Worm (Caenorhabditis elegans) whole organism, young adult: ENCODE measurements around the gene F32D8.11.

Source experiments
- B0035.1 ChIP-seq: sonication (generic microtip); optimal IDR thresholded peaks from 2 replicates; lab custom pipeline; 2016; ENCODE audit warnings: missing genetic modification characterization, mild to moderate bottlenecking, missing compliant biosample characterization, missing genotype, missing genetic modification reagents
- F23B12.7 ChIP-seq: sonication (generic microtip); optimal IDR thresholded peaks from 2 replicates; lab custom pipeline; 2017; ENCODE audit warnings: missing genetic modification characterization, mild to moderate bottlenecking, missing compliant biosample characterization, antibody characterized with exemption, moderate library complexity; ENCODE audit not compliant: insufficient read depth
- F33H1.4 ChIP-seq: fragments of 200-800 bp; sonication (Bioruptor generic); IDR thresholded peaks from 2 replicates; pipeline ENCODE4 v1.3.6; 2022; ENCODE audit warnings: missing genetic modification reagents, missing genetic modification characterization, missing compliant biosample characterization
- F37B4.10 ChIP-seq: fragments of 200-800 bp; sonication (Bioruptor generic); IDR thresholded peaks from 2 replicates; pipeline ENCODE4 v1.3.6; 2022; ENCODE audit warnings: missing genetic modification characterization, missing compliant biosample characterization
- F39B2.1 ChIP-seq: fragments of 200-800 bp; sonication (Bioruptor generic); IDR thresholded peaks from 2 replicates; pipeline ENCODE4 v1.3.6; 2022; ENCODE audit warnings: missing genetic modification reagents, missing genetic modification characterization, missing compliant biosample characterization
- F57C9.4 ChIP-seq: sonication (generic microtip); optimal IDR thresholded peaks from 2 replicates; lab custom pipeline; 2017; ENCODE audit warnings: mild to moderate bottlenecking, missing genetic modification characterization, missing compliant biosample characterization
- K11D2.4 ChIP-seq: fragments of 200-800 bp; sonication (Bioruptor generic); IDR thresholded peaks from 2 replicates; pipeline ENCODE4 v1.3.6; 2022; ENCODE audit warnings: missing genetic modification reagents, missing genetic modification characterization, missing compliant biosample characterization
- T07F8.4 ChIP-seq: sonication (generic microtip); optimal IDR thresholded peaks from 2 replicates; lab custom pipeline; 2016; ENCODE audit warnings: mild to moderate bottlenecking, missing genetic modification characterization, moderate library complexity, missing compliant biosample characterization
- Y53F4B.3 ChIP-seq: fragments of 200-800 bp; sonication (Bioruptor generic); IDR thresholded peaks from 2 replicates; pipeline ENCODE4 v1.3.6; 2022; ENCODE audit warnings: missing genetic modification reagents, missing genetic modification characterization, missing compliant biosample characterization
- Y56A3A.18 ChIP-seq: fragments of 200-800 bp; sonication (Bioruptor generic); IDR thresholded peaks from 2 replicates; pipeline ENCODE4 v1.3.6; 2022; ENCODE audit warnings: missing genetic modification reagents, missing genetic modification characterization, missing compliant biosample characterization
- ama-1 ChIP-seq, 3 experiments: fragments of 150-350 bp in 1 of 3; sonication (generic microtip) in 2 of 3; optimal IDR thresholded peaks; 2 replicates each; lab custom pipeline; 2014 to 2018; ENCODE audit warnings: missing biosample characterization in 2 of 3, missing genetic modification characterization in 2 of 3, missing genetic modification reagents in 2 of 3
- bed-2 ChIP-seq: fragments of 200-800 bp; sonication (Bioruptor generic); IDR thresholded peaks from 2 replicates; pipeline ENCODE4 v1.3.6; 2022; ENCODE audit warnings: missing genetic modification reagents, missing genetic modification characterization, missing compliant biosample characterization
- cebp-2 ChIP-seq: fragments of 200-800 bp; sonication (Bioruptor generic); IDR thresholded peaks from 2 replicates; pipeline ENCODE4 v1.3.6; 2022; ENCODE audit warnings: missing genetic modification characterization, missing compliant biosample characterization
- ceh-100 ChIP-seq: fragments of 200-800 bp; sonication (Bioruptor generic); IDR thresholded peaks from 2 replicates; pipeline ENCODE4 v1.3.6; 2022; ENCODE audit warnings: missing genetic modification reagents, missing genetic modification characterization, missing compliant biosample characterization
- ceh-27 ChIP-seq: fragments of 200-800 bp; sonication (Bioruptor generic); optimal IDR thresholded peaks from 2 replicates; lab custom pipeline; 2018; ENCODE audit warnings: mild to moderate bottlenecking, missing genetic modification characterization, moderate library complexity, missing compliant biosample characterization
- ceh-91 ChIP-seq: fragments of 200-800 bp; sonication (Bioruptor generic); IDR thresholded peaks from 2 replicates; pipeline ENCODE4 v1.3.6; 2022; ENCODE audit warnings: missing genetic modification reagents, missing genetic modification characterization, missing compliant biosample characterization
- chd-7 ChIP-seq: sonication (generic microtip); optimal IDR thresholded peaks from 2 replicates; lab custom pipeline; 2016; ENCODE audit warnings: mild to moderate bottlenecking, missing genetic modification characterization, moderate library complexity, missing compliant biosample characterization
- dox-1 ChIP-seq: fragments of 200-800 bp; sonication (Bioruptor generic); IDR thresholded peaks from 2 replicates; pipeline ENCODE4 v1.3.6; 2022; ENCODE audit warnings: missing genetic modification reagents, missing genetic modification characterization, missing compliant biosample characterization
- efl-1 ChIP-seq: fragments of 150-350 bp; optimal IDR thresholded peaks from 2 replicates; lab custom pipeline; 2014; ENCODE audit warnings: missing biosample characterization, missing genetic modification reagents, missing genetic modification characterization
- egl-44 ChIP-seq: fragments of 200-800 bp; sonication (Bioruptor generic); IDR thresholded peaks from 2 replicates; pipeline ENCODE4 v1.3.6; 2022; ENCODE audit warnings: missing genetic modification reagents, missing genetic modification characterization, missing compliant biosample characterization
- egrh-3 ChIP-seq: fragments of 200-800 bp; sonication (Bioruptor generic); IDR thresholded peaks from 2 replicates; pipeline ENCODE4 v1.3.6; 2022; ENCODE audit warnings: missing genetic modification reagents, missing genetic modification characterization, missing compliant biosample characterization
- hrde-1 ChIP-seq: sonication (generic microtip); optimal IDR thresholded peaks from 2 replicates; lab custom pipeline; 2016; ENCODE audit warnings: missing genetic modification characterization, mild to moderate bottlenecking, missing compliant biosample characterization, moderate library complexity, missing genotype, missing genetic modification reagents, borderline replicate concordance
- lin-35 ChIP-seq, 3 experiments: fragments of 150-350 bp in 2 of 3; sonication (generic microtip) in 1 of 3; optimal IDR thresholded peaks; 2 replicates each; lab custom pipeline; 2014 to 2018; ENCODE audit warnings: missing biosample characterization in 3 of 3, missing genetic modification characterization in 3 of 3, missing genetic modification reagents in 3 of 3
- lin-40 ChIP-seq: sonication (generic microtip); optimal IDR thresholded peaks from 2 replicates; lab custom pipeline; 2016; ENCODE audit warnings: missing genetic modification characterization, mild to moderate bottlenecking, missing compliant biosample characterization, missing genotype, missing genetic modification reagents
- lin-54 ChIP-seq: fragments of 200-800 bp; sonication (Bioruptor generic); optimal IDR thresholded peaks from 2 replicates; lab custom pipeline; 2018; ENCODE audit warnings: mild to moderate bottlenecking, missing genetic modification characterization, missing compliant biosample characterization
- lsy-27 ChIP-seq: sonication (generic microtip); optimal IDR thresholded peaks from 2 replicates; lab custom pipeline; 2017; ENCODE audit warnings: missing genetic modification characterization, mild to moderate bottlenecking, missing compliant biosample characterization, antibody characterized with exemption, missing genotype, borderline replicate concordance; ENCODE audit not compliant: insufficient read depth
- madf-6 ChIP-seq: fragments of 200-800 bp; sonication (Bioruptor generic); IDR thresholded peaks from 2 replicates; pipeline ENCODE4 v1.3.6; 2022; ENCODE audit warnings: missing genetic modification reagents, missing genetic modification characterization, missing compliant biosample characterization
- mcd-1 ChIP-seq: fragments of 200-800 bp; sonication (Bioruptor generic); IDR thresholded peaks from 2 replicates; pipeline ENCODE4 v1.3.6; 2022; ENCODE audit warnings: missing genetic modification reagents, missing genetic modification characterization, missing compliant biosample characterization
- mel-28 ChIP-seq: sonication (generic microtip); optimal IDR thresholded peaks from 2 replicates; lab custom pipeline; 2016; ENCODE audit warnings: borderline replicate concordance, mild to moderate bottlenecking, missing genetic modification characterization, missing compliant biosample characterization
- mes-4 ChIP-seq: sonication (generic microtip); optimal IDR thresholded peaks from 2 replicates; lab custom pipeline; 2016; ENCODE audit warnings: missing genotype, missing genetic modification characterization, missing compliant biosample characterization
- mxl-1 ChIP-seq: sonication (generic microtip); optimal IDR thresholded peaks from 2 replicates; lab custom pipeline; 2016; ENCODE audit warnings: missing genetic modification characterization, missing compliant biosample characterization
- nfya-1 ChIP-seq: sonication (generic microtip); optimal IDR thresholded peaks from 2 replicates; lab custom pipeline; 2017; ENCODE audit warnings: antibody characterized with exemption, missing compliant biosample characterization, missing genetic modification characterization, borderline replicate concordance; ENCODE audit not compliant: insufficient read depth
- nfya-2 ChIP-seq: fragments of 200-800 bp; sonication (Bioruptor generic); IDR thresholded peaks from 2 replicates; pipeline ENCODE4 v1.3.6; 2022; ENCODE audit warnings: missing genetic modification reagents, missing genetic modification characterization, missing compliant biosample characterization
- pha-4 ChIP-seq: fragments of 150-350 bp; sonication (generic microtip); optimal IDR thresholded peaks from 2 replicates; lab custom pipeline; 2014; ENCODE audit warnings: missing biosample characterization, missing genetic modification reagents, missing genetic modification characterization
- repo-1 ChIP-seq: sonication (generic microtip); optimal IDR thresholded peaks from 2 replicates; lab custom pipeline; 2017; ENCODE audit warnings: mild to moderate bottlenecking, missing genetic modification characterization, missing compliant biosample characterization
- sdz-38 ChIP-seq: sonication (generic microtip); optimal IDR thresholded peaks from 2 replicates; lab custom pipeline; 2016; ENCODE audit warnings: missing genotype, missing genetic modification characterization, missing compliant biosample characterization
- snpc-4 ChIP-seq, 5 experiments: fragments of 150-350 bp in 1 of 5; sonication (generic microtip) in 4 of 5; optimal IDR thresholded peaks; 2 replicates each; lab custom pipeline; 2014 to 2018; ENCODE audit warnings: missing genetic modification characterization in 5 of 5, missing biosample characterization in 3 of 5, antibody characterized with exemption in 2 of 5, mild to moderate bottlenecking in 2 of 5, missing compliant biosample characterization in 2 of 5, missing genotype in 2 of 5, moderate library complexity in 2 of 5, missing genetic modification reagents in 1 of 5
- sptf-2 ChIP-seq: fragments of 200-800 bp; sonication (Bioruptor generic); optimal IDR thresholded peaks from 2 replicates; lab custom pipeline; 2018; ENCODE audit warnings: mild to moderate bottlenecking, missing genetic modification characterization, missing compliant biosample characterization
- tbp1 ChIP-seq: fragments of 200-800 bp; sonication (Bioruptor generic); optimal IDR thresholded peaks from 2 replicates; lab custom pipeline; 2018; ENCODE audit warnings: mild to moderate bottlenecking, missing genetic modification characterization, missing compliant biosample characterization
- zfh-2 ChIP-seq: fragments of 200-800 bp; sonication (Bioruptor generic); conservative IDR thresholded peaks from 2 replicates; pipeline ENCODE4 v1.3.6; 2022; ENCODE audit warnings: missing genetic modification reagents, missing genetic modification characterization, missing compliant biosample characterization
- ztf-25 ChIP-seq: fragments of 200-800 bp; sonication (Bioruptor generic); IDR thresholded peaks from 2 replicates; pipeline ENCODE4 v1.3.6; 2022; ENCODE audit warnings: missing genetic modification reagents, missing genetic modification characterization, missing compliant biosample characterization

F32D8.11 gene

ce11 chrV:10909959-10910358 lies 21.0 kb upstream of the F32D8.11 start:
- no peak for TF ChIP-seq egl-44 (GFP tag; lab: Robert Waterston, UW)
- TF ChIP-seq nfya-2 (GFP tag; lab: Robert Waterston, UW), result no peak
- TF ChIP-seq F33H1.4 (GFP tag; lab: Robert Waterston, UW), result no peak
- no peak for TF ChIP-seq lin-40 (tag; lab: Kevin White, UChicago)
- no peak for TF ChIP-seq mes-4 (tag; lab: Kevin White, UChicago)
- TF ChIP-seq bed-2 (GFP tag; lab: Robert Waterston, UW), result no peak
- no peak for TF ChIP-seq Y53F4B.3 (GFP tag; lab: Robert Waterston, UW)
- TF ChIP-seq egrh-3 (GFP tag; lab: Robert Waterston, UW), result no peak
- TF ChIP-seq madf-6 (GFP tag; lab: Robert Waterston, UW), result no peak
- TF ChIP-seq pha-4 (tag; lab: Kevin White, UChicago), result no peak
- no peak for TF ChIP-seq nfya-1 (tag; lab: Kevin White, UChicago)
- no peak for TF ChIP-seq F39B2.1 (GFP tag; lab: Robert Waterston, UW)
- TF ChIP-seq, all 124 proteins: peak for 0

DNA sequence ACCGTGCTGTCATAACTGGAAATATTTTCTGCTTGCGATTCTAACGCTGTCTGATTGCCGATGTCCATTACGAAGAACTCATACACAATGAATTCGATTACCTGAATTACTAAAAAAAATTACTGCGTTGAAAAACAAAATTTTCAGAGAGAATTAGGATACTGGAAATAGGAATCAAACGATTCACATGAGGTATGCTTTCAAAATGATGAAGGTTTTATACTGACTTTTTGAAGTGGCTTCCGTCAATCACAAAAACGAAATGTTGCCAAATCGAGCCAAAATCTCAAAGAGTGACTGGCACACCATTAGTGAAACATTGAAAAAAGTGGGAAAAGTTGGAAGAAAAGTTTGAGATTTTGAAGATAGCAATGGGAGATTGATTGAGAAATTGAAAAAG lies 20.1 kb upstream of the F32D8.11 start, which contains the start of gene zzz-1:
Gene zzz-1, minus strand, starts transcription at position 101 of the 400 bp plus-strand sequence.
- TF ChIP-seq zfh-2 (GFP tag; lab: Robert Waterston, UW) (no peak), Y56A3A.18 (GFP tag; lab: Robert Waterston, UW) (no peak), ceh-91 (GFP tag; lab: Robert Waterston, UW) (no peak), hrde-1 (tag; lab: Kevin White, UChicago) (no peak), efl-1 (GFP tag; lab: Kevin White, UChicago) (no peak), ceh-100 (no peak), mel-28 (tag; lab: Kevin White, UChicago) (no peak), mcd-1 (GFP tag; lab: Robert Waterston, UW) (no peak), K11D2.4 (no peak), lin-54 (GFP tag; lab: Kevin White, UChicago) (no peak), F57C9.4 (no peak), B0035.1 (no peak), chd-7 (no peak), tbp1 (no peak), mxl-1 (tag; lab: Kevin White, UChicago) (no peak), sdz-38 (tag; lab: Kevin White, UChicago) (no peak)

DNA sequence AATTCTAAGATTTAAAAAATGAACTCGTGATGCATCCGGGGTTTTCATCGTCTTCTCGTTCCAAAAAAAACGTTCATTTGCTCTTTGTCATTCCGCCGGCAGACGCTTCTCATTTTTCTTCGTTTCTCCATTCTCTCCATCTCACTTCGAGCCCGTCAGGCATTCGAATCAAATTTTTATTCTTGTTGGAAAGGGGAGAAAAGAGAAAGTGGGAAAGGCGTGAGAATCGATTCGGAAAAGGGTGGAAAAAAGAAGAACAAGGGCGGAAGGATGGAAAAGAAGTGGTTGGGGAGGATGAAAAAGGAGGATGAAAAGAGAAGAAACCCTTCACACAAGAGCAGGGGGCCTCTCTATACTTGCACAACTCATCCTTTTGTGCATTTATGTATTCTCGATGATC lies 15.9 kb upstream of the F32D8.11 start:
- TF ChIP-seq ama-1 (optimal IDR thresholded peaks at IDR 0.05; lab: Kevin White, UChicago) (no peak), ama-1 (GFP tag; optimal IDR thresholded peaks at IDR 0.05; lab: Kevin White, UChicago) (no peak), mes-4 (tag; lab: Kevin White, UChicago) (no peak), F23B12.7 (tag; lab: Kevin White, UChicago) (no peak), cebp-2 (GFP tag; lab: Robert Waterston, UW) (no peak), snpc-4 (GFP tag; optimal IDR thresholded peaks at IDR 0.05; lab: Kevin White, UChicago) (no peak), snpc-4 (tag; optimal IDR thresholded peaks at IDR 0.05; lab: Kevin White, UChicago) (no peak), repo-1 (tag; lab: Kevin White, UChicago) (no peak), ceh-27 (GFP tag; lab: Kevin White, UChicago) (no peak), ceh-100 (no peak), chd-7 (no peak), F37B4.10 (GFP tag; lab: Robert Waterston, UW) (no peak), mxl-1 (tag; lab: Kevin White, UChicago) (no peak), sptf-2 (GFP tag; lab: Kevin White, UChicago) (no peak), lsy-27 (tag; lab: Kevin White, UChicago) (no peak), dox-1 (GFP tag; lab: Robert Waterston, UW) (no peak), lin-35 (GFP tag; optimal IDR thresholded peaks at IDR 0.05; lab: Kevin White, UChicago) (no peak), ztf-25 (GFP tag; lab: Robert Waterston, UW) (no peak), zfh-2 (GFP tag; lab: Robert Waterston, UW) (no peak), T07F8.4 (tag; lab: Kevin White, UChicago) (no peak)
